Worm (Caenorhabditis elegans) whole organism, L4/young adult: ENCODE results near the gene rbm-17.

Source experiments
- W03F9.2 ChIP-seq: fragments of 150-350 bp; optimal IDR thresholded peaks from 2 replicates; lab custom pipeline; 2014; ENCODE audit warnings: missing biosample characterization, missing genetic modification characterization
- dao-5 ChIP-seq: sonication (generic microtip); optimal IDR thresholded peaks from 2 replicates; lab custom pipeline; 2016; ENCODE audit warnings: missing genotype, missing genetic modification characterization, moderate library complexity, missing compliant biosample characterization
- him-1 ChIP-seq: sonication (generic microtip); optimal IDR thresholded peaks from 2 replicates; lab custom pipeline; 2016; ENCODE audit warnings: missing genotype, missing genetic modification reagents, missing genetic modification characterization, missing compliant biosample characterization

DNA sequence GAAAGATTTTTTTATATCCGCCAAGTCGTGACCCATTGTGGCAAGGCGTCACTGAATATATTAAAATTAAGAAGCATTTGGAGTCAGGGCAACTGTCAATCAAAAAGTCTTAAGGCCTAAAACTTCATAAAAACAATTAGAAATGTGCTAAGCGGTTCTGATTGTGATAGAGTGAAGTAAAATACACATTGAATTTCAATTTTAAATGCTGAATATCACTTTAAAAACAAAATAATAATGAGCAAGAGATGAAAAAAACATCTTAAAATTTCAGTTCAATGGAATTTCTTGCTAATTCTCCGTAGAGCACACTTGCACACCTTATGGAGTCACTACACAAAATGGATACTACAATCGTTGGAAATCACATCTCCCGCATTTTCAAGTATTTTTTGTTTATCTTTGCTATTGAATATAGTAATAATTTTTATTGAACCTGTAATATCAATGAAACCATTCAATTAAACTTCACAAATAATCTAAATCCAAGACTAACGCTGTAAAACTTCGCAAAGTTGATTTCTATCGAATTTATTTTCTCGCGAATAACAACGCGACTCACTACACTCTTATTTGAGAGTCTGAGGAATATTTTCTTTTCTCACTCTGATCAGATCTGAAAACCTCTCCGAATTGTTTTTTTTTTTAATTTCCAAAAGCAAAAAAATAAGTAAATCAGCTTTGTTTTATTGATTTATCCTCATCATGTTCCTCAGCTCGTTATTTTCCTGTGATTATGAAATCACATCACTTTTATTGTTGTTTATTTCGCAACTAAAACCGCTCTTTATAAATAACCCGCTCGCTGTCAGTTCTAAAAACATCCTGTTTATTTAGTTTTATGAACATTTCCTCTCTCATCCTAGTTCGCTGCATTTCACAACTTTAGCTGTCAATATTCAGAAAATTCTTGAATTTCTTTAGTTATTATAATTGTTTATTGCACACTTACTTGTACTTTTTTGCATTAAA, 2.4 kb upstream of the rbm-17 start, which contains the start of gene mars-1:
- TF ChIP-seq him-1 (tag; lab: Kevin White, UChicago) (no peak), W03F9.2 (peak; percentile 66), dao-5 (tag; lab: Kevin White, UChicago) (no peak)
